Fruit fly (Drosophila melanogaster): ENCODE measurements around the gene Fuca.

Fuca gene

DNA sequence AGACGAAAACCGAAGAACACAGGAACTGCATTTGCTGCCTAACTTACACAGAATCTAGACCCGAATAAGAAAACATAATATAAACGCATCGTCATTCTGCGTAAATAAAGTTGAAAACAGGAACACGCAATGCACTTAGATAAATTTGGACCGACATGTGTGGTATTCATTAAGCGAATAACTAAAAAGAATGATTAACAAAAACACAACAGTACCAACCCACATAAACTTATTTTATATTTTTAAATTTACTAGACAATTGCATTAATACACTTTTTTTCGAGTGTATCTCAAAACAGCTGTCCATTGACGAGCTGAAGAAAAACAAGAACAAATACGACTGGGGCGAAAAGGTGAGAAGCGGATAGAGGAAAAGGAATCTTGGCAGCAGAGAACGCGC is 31.8 kb upstream of the Fuca start (continued):
- TF ChIP-seq repo (GFP tag; optimal IDR thresholded peaks at IDR 0.05) (peak; percentile 65), CG6854 (GFP tag; optimal IDR thresholded peaks at IDR 0.05) (peak; percentile 11), CG8359 (GFP tag; optimal IDR thresholded peaks at IDR 0.05; ENCODE audit: borderline replicate concordance) (peak; percentile 78), Taf1 (GFP tag; IDR thresholded peaks at IDR 0.05) (no peak), sob (GFP tag; IDR thresholded peaks at IDR 0.05) (peak; percentile 64), CG2712 (tag; optimal IDR thresholded peaks at IDR 0.05) (peak; percentile 96), CG3847 (GFP tag; IDR thresholded peaks at IDR 0.05) (0 out of 2 replicates have a peak, but pooled peaks have one; percentile 15), MTF-1 (GFP tag; optimal IDR thresholded peaks at IDR 0.05; ENCODE audit: borderline replicate concordance) (peak; percentile 83), CG7786 (GFP tag; optimal IDR thresholded peaks at IDR 0.05) (peak; percentile 52), MBD-R2 (GFP tag; IDR thresholded peaks at IDR 0.05) (0 out of 2 replicates have a peak, but pooled peaks have one; percentile 9), CG10959 (GFP tag; IDR thresholded peaks at IDR 0.05) (peak; percentile 95), kah (GFP tag; optimal IDR thresholded peaks at IDR 0.05) (peak; percentile 67), Fer1 (GFP tag; optimal IDR thresholded peaks at IDR 0.05) (peak; percentile 8), kay (GFP tag; optimal IDR thresholded peaks at IDR 0.05) (peak; percentile 48), nom (GFP tag; optimal IDR thresholded peaks at IDR 0.05) (peak; percentile 26), CG4707 (GFP tag; optimal IDR thresholded peaks at IDR 0.05) (peak; percentile 67), dpn (GFP tag; optimal IDR thresholded peaks at IDR 0.05) (peak; percentile 70 to 80), CG31441 (GFP tag; IDR thresholded peaks at IDR 0.05) (peak; percentile 97), knrl (GFP tag; IDR thresholded peaks at IDR 0.05; ENCODE audit: partially characterized antibody) (no peak), CG13287 (GFP tag; IDR thresholded peaks at IDR 0.05; ENCODE audit: partially characterized antibody) (no peak), sr (GFP tag; IDR thresholded peaks at IDR 0.05) (no peak), CG4424 (GFP tag; optimal IDR thresholded peaks at IDR 0.05) (peak; percentile 80), CG12299 (tag; optimal IDR thresholded peaks at IDR 0.05) (peak; percentile 48), CG18262 (tag; optimal IDR thresholded peaks at IDR 0.05) (peak; percentile 96), tx (GFP tag; optimal IDR thresholded peaks at IDR 0.05) (peak; percentile 56), CG2202 (tag; optimal IDR thresholded peaks at IDR 0.05) (peak; percentile 93), CG9609 (GFP tag; optimal IDR thresholded peaks at IDR 0.05) (peak; percentile 67), CG7372 (GFP tag; IDR thresholded peaks at IDR 0.05) (peak; percentile 49; the same call in 1 of the 2 replicates), phol (tag; optimal IDR thresholded peaks at IDR 0.05) (peak; percentile 91), D19B (GFP tag; optimal IDR thresholded peaks at IDR 0.05) (no peak), CG4360 (GFP tag; IDR thresholded peaks at IDR 0.05) (peak; percentile 56; the same call in 1 of the 2 replicates), CG10267 (tag; optimal IDR thresholded peaks at IDR 0.05) (peak; percentile 90), Kr (GFP tag; optimal IDR thresholded peaks at IDR 0.05) (peak; percentile 58), Hey (tag; optimal IDR thresholded peaks at IDR 0.05) (no peak), CG34422 (GFP tag; IDR thresholded peaks at IDR 0.05) (peak; percentile 85), CG32767 (GFP tag; IDR thresholded peaks at IDR 0.05) (peak; percentile 61; the same call in 1 of the 2 replicates), CG10462 (GFP tag; optimal IDR thresholded peaks at IDR 0.05) (peak; percentile 76), odd (GFP tag; optimal IDR thresholded peaks at IDR 0.05) (peak; percentile 65), ham (GFP tag; IDR thresholded peaks at IDR 0.05) (no peak), BEAF-32 (GFP tag; optimal IDR thresholded peaks at IDR 0.05) (no peak), ac (GFP tag; optimal IDR thresholded peaks at IDR 0.05) (peak; percentile 98), CG9797 (GFP tag; optimal IDR thresholded peaks at IDR 0.05) (peak; percentile 12), seq (GFP tag; IDR thresholded peaks at IDR 0.05) (peak; percentile 51; the same call in 1 of the 2 replicates), CG5180 (GFP tag; optimal IDR thresholded peaks at IDR 0.05) (peak; percentile 56), CG6689 (GFP tag; IDR thresholded peaks at IDR 0.05) (peak; percentile 81), en (GFP tag; optimal IDR thresholded peaks at IDR 0.05) (peak; percentile 2), Lhr (GFP tag; optimal IDR thresholded peaks at IDR 0.05) (peak; percentile 75), CG13894 (tag; optimal IDR thresholded peaks at IDR 0.05) (no peak), CG6175 (GFP tag; IDR thresholded peaks at IDR 0.05) (no peak), CG11723 (GFP tag; optimal IDR thresholded peaks at IDR 0.05) (peak; percentile 70)
